Fruit fly (Drosophila melanogaster) whole organism, embryonic: ENCODE results near the gene lok.

Experiments
- Atf6 ChIP-seq: fragments of 200-800 bp; sonication (Bioruptor generic); IDR thresholded peaks from 2 replicates; pipeline ENCODE4 v1.3.6; 2022; ENCODE audit warnings: missing biosample characterization, missing genetic modification characterization
- CG11504 ChIP-seq: fragments of 200-800 bp; sonication (Bioruptor generic); optimal IDR thresholded peaks from 3 replicates; lab custom pipeline; 2019; ENCODE audit warnings: missing biosample characterization, mild to moderate bottlenecking, missing genetic modification characterization, moderate library complexity
- CG11560 ChIP-seq: fragments of 200-800 bp; sonication (Bioruptor generic); IDR thresholded peaks from 3 replicates; pipeline ENCODE4 v1.3.6; 2022; ENCODE audit warnings: missing biosample characterization, missing genetic modification characterization
- CG12219 ChIP-seq: fragments of 200-800 bp; sonication (Bioruptor generic); optimal IDR thresholded peaks from 3 replicates; lab custom pipeline; 2018; ENCODE audit warnings: missing biosample characterization, mild to moderate bottlenecking, missing genetic modification characterization
- CG13123 ChIP-seq: fragments of 200-800 bp; sonication (Bioruptor generic); optimal IDR thresholded peaks from 2 replicates; lab custom pipeline; 2016; ENCODE audit warnings: missing biosample characterization, missing genetic modification characterization
- CG13624 ChIP-seq: fragments of 200-800 bp; sonication (Bioruptor generic); optimal IDR thresholded peaks from 2 replicates; lab custom pipeline; 2016; ENCODE audit warnings: missing biosample characterization, missing genetic modification characterization
- CG15269 ChIP-seq: fragments of 200-800 bp; sonication (Bioruptor generic); optimal IDR thresholded peaks from 2 replicates; lab custom pipeline; 2018; ENCODE audit warnings: missing biosample characterization, mild to moderate bottlenecking, missing genetic modification characterization, moderate library complexity
- CG16815 ChIP-seq: fragments of 200-800 bp; sonication (Bioruptor generic); optimal IDR thresholded peaks from 3 replicates; lab custom pipeline; 2017; ENCODE audit warnings: missing biosample characterization, mild to moderate bottlenecking, missing genetic modification characterization
- CG17361 ChIP-seq: fragments of 200-800 bp; sonication (Bioruptor generic); IDR thresholded peaks from 3 replicates; pipeline ENCODE4 v1.3.6; 2022; ENCODE audit warnings: missing biosample characterization, missing genetic modification characterization
- CG18599 ChIP-seq: fragments of 200-800 bp; sonication (Bioruptor generic); optimal IDR thresholded peaks from 3 replicates; lab custom pipeline; 2017; ENCODE audit warnings: missing biosample characterization, missing genetic modification characterization, mild to moderate bottlenecking, moderate library complexity, missing genetic modification reagents
- CG2678 ChIP-seq: fragments of 200-800 bp; sonication (Bioruptor generic); optimal IDR thresholded peaks from 3 replicates; lab custom pipeline; 2019; ENCODE audit warnings: missing biosample characterization, mild to moderate bottlenecking, missing genetic modification characterization, moderate library complexity
- CG30403 ChIP-seq: fragments of 200-800 bp; sonication (Bioruptor generic); optimal IDR thresholded peaks from 3 replicates; lab custom pipeline; 2016; ENCODE audit warnings: missing biosample characterization, missing genetic modification characterization
- CG32772 ChIP-seq: fragments of 200-800 bp; sonication (Bioruptor generic); IDR thresholded peaks from 2 replicates; pipeline ENCODE4 v1.3.6; 2022; ENCODE audit warnings: missing biosample characterization, missing genetic modification characterization
- CG34422 ChIP-seq: fragments of 200-800 bp; sonication (Bioruptor generic); IDR thresholded peaks from 3 replicates; pipeline ENCODE4 v1.3.6; 2022; ENCODE audit warnings: missing biosample characterization, missing genetic modification characterization
- CG3726 ChIP-seq: fragments of 200-800 bp; sonication (Bioruptor generic); IDR thresholded peaks from 3 replicates; pipeline ENCODE4, ENCODE4 v1.3.6; 2022; ENCODE audit warnings: missing biosample characterization, missing genetic modification characterization
- CG6175 ChIP-seq: fragments of 200-800 bp; sonication (Bioruptor generic); IDR thresholded peaks from 3 replicates; pipeline ENCODE4 v1.3.6; 2022; ENCODE audit warnings: missing biosample characterization, missing genetic modification characterization
- CG6272 ChIP-seq: fragments of 200-800 bp; sonication (Bioruptor generic); IDR thresholded peaks from 2 replicates; pipeline ENCODE4 v1.3.6; 2022; ENCODE audit warnings: missing biosample characterization, missing genetic modification characterization
- CG6813 ChIP-seq: fragments of 200-800 bp; sonication (Bioruptor generic); optimal IDR thresholded peaks from 2 replicates; lab custom pipeline; 2017; ENCODE audit warnings: missing biosample characterization, missing genetic modification characterization, mild to moderate bottlenecking, moderate library complexity, missing genetic modification reagents
- CG7556 ChIP-seq: fragments of 200-800 bp; sonication (Bioruptor generic); optimal IDR thresholded peaks from 2 replicates; lab custom pipeline; 2017; ENCODE audit warnings: missing biosample characterization, mild to moderate bottlenecking, missing genetic modification characterization
- CG7786 ChIP-seq: fragments of 200-800 bp; sonication (Bioruptor generic); optimal IDR thresholded peaks from 2 replicates; lab custom pipeline; 2016; ENCODE audit warnings: missing biosample characterization, missing genetic modification characterization
- CG7987 ChIP-seq: fragments of 200-800 bp; sonication (Bioruptor generic); optimal IDR thresholded peaks from 2 replicates; lab custom pipeline; 2018; ENCODE audit warnings: missing biosample characterization, mild to moderate bottlenecking, missing genetic modification characterization, moderate library complexity
- CG8944 ChIP-seq: fragments of 200-800 bp; sonication (Bioruptor generic); optimal IDR thresholded peaks from 3 replicates; lab custom pipeline; 2016; ENCODE audit warnings: missing biosample characterization, missing genetic modification characterization
- CG9215 ChIP-seq: fragments of 200-800 bp; sonication (Bioruptor generic); IDR thresholded peaks from 2 replicates; pipeline ENCODE4 v1.3.6; 2022; ENCODE audit warnings: missing biosample characterization, missing genetic modification characterization
- Camta ChIP-seq: fragments of 200-800 bp; sonication (Bioruptor generic); optimal IDR thresholded peaks from 2 replicates; lab custom pipeline; 2016; ENCODE audit warnings: missing biosample characterization, missing genetic modification characterization
- D ChIP-seq, 2 experiments: fragments of 200-800 bp in 1 of 2; fragments of >200 bp in 1 of 2; sonication (Bioruptor generic) in 1 of 2; optimal IDR thresholded peaks; 2 replicates in 1 of 2; 3 replicates in 1 of 2; lab custom pipeline; 2017; ENCODE audit warnings: mild to moderate bottlenecking in 1 of 2, missing biosample characterization in 1 of 2, missing genetic modification characterization in 1 of 2, missing genetic modification reagents in 1 of 2
- Dek ChIP-seq: fragments of 200-800 bp; sonication (Bioruptor generic); optimal IDR thresholded peaks from 3 replicates; lab custom pipeline; 2019; ENCODE audit warnings: missing biosample characterization, mild to moderate bottlenecking, missing genetic modification characterization, moderate library complexity
- Hr78 ChIP-seq, 2 experiments: fragments of 200-800 bp in 1 of 2; fragments of >200 bp in 1 of 2; sonication (Bioruptor generic) in 1 of 2; optimal IDR thresholded peaks; 2 replicates each; lab custom pipeline; 2017 to 2019; ENCODE audit warnings: missing biosample characterization in 2 of 2, missing genetic modification characterization in 2 of 2, mild to moderate bottlenecking in 1 of 2, moderate library complexity in 1 of 2
- Ssrp ChIP-seq: fragments of 200-800 bp; sonication (Bioruptor generic); optimal IDR thresholded peaks from 2 replicates; lab custom pipeline; 2018; ENCODE audit warnings: missing biosample characterization, mild to moderate bottlenecking, missing genetic modification characterization, moderate library complexity
- Trl ChIP-seq, 3 experiments: fragments of >200 bp in 2 of 3; fragments of 200-800 bp in 1 of 3; sonication (Bioruptor generic) in 1 of 3; optimal IDR thresholded peaks; 2 replicates in 1 of 3; 3 replicates in 2 of 3; lab custom pipeline; 2016 to 2017; ENCODE audit warnings: missing biosample characterization in 1 of 3, missing genetic modification characterization in 1 of 3
- ara ChIP-seq: fragments of 200-800 bp; sonication (Bioruptor generic); IDR thresholded peaks from 2 replicates; pipeline ENCODE4 v1.3.6; 2022; ENCODE audit warnings: missing biosample characterization, missing genetic modification characterization
- bcd ChIP-seq: fragments of 200-800 bp; sonication (Bioruptor generic); optimal IDR thresholded peaks from 2 replicates; lab custom pipeline; 2017; ENCODE audit warnings: missing biosample characterization, mild to moderate bottlenecking, missing genetic modification characterization
- chinmo ChIP-seq: fragments of 200-800 bp; sonication (Bioruptor generic); IDR thresholded peaks from 4 replicates; pipeline ENCODE4 v1.3.6; 2022; ENCODE audit warnings: missing biosample characterization, missing genetic modification characterization; ENCODE audit not compliant: partially characterized antibody
- chn ChIP-seq: fragments of 200-800 bp; sonication (Bioruptor generic); optimal IDR thresholded peaks from 2 replicates; lab custom pipeline; 2016; ENCODE audit warnings: missing biosample characterization, missing genetic modification characterization
- ci ChIP-seq: fragments of 200-800 bp; sonication (Bioruptor generic); IDR thresholded peaks from 3 replicates; pipeline ENCODE4 v1.3.6; 2022; ENCODE audit warnings: missing biosample characterization, missing genetic modification characterization
- danr ChIP-seq: fragments of 200-800 bp; sonication (Bioruptor generic); IDR thresholded peaks from 2 replicates; pipeline ENCODE4 v1.3.6; 2022; ENCODE audit warnings: missing biosample characterization, missing genetic modification characterization
- gsb-n ChIP-seq: fragments of 200-800 bp; sonication (Bioruptor generic); optimal IDR thresholded peaks from 3 replicates; lab custom pipeline; 2018; ENCODE audit warnings: missing biosample characterization, mild to moderate bottlenecking, missing genetic modification characterization
- jing ChIP-seq: fragments of 200-800 bp; sonication (Bioruptor generic); optimal IDR thresholded peaks from 2 replicates; lab custom pipeline; 2018; ENCODE audit warnings: missing biosample characterization, mild to moderate bottlenecking, missing genetic modification characterization
- knrl ChIP-seq: fragments of 200-800 bp; sonication (Bioruptor generic); IDR thresholded peaks from 3 replicates; pipeline ENCODE4 v1.3.6; 2022; ENCODE audit warnings: missing biosample characterization, missing genetic modification characterization; ENCODE audit not compliant: partially characterized antibody
- lilli ChIP-seq: fragments of 200-800 bp; sonication (Bioruptor generic); optimal IDR thresholded peaks from 3 replicates; lab custom pipeline; 2016; ENCODE audit warnings: missing biosample characterization, missing genetic modification characterization
- mirr ChIP-seq: fragments of 200-800 bp; sonication (Bioruptor generic); optimal IDR thresholded peaks from 3 replicates; lab custom pipeline; 2018; ENCODE audit warnings: missing biosample characterization, mild to moderate bottlenecking, missing genetic modification characterization
- mld ChIP-seq: fragments of 200-800 bp; sonication (Bioruptor generic); IDR thresholded peaks from 3 replicates; pipeline ENCODE4 v1.3.6; 2022; ENCODE audit warnings: missing biosample characterization, missing genetic modification characterization; ENCODE audit not compliant: partially characterized antibody
- pho ChIP-seq: fragments of 200-800 bp; sonication (Bioruptor generic); optimal IDR thresholded peaks from 2 replicates; lab custom pipeline; 2016; ENCODE audit warnings: missing biosample characterization, missing genetic modification characterization
- phol ChIP-seq: fragments of 200-800 bp; sonication (Bioruptor generic); optimal IDR thresholded peaks from 3 replicates; lab custom pipeline; 2018; ENCODE audit warnings: missing biosample characterization, mild to moderate bottlenecking, missing genetic modification characterization, moderate library complexity
- ro ChIP-seq: fragments of 200-800 bp; sonication (Bioruptor generic); IDR thresholded peaks from 2 replicates; pipeline ENCODE4 v1.3.6; 2022; ENCODE audit warnings: missing biosample characterization, missing genetic modification characterization
- row ChIP-seq: fragments of 200-800 bp; sonication (Bioruptor generic); IDR thresholded peaks from 3 replicates; pipeline ENCODE4 v1.3.6; 2022; ENCODE audit warnings: missing biosample characterization, missing genetic modification characterization
- sd ChIP-seq: fragments of 200-800 bp; sonication (Bioruptor generic); optimal IDR thresholded peaks from 3 replicates; lab custom pipeline; 2018; ENCODE audit warnings: missing biosample characterization, mild to moderate bottlenecking, missing genetic modification characterization, moderate library complexity
- ssp ChIP-seq: fragments of 200-800 bp; sonication (Bioruptor generic); IDR thresholded peaks from 2 replicates; pipeline ENCODE4 v1.3.6; 2022; ENCODE audit warnings: missing biosample characterization, missing genetic modification characterization
- zen ChIP-seq: fragments of 200-800 bp; sonication (Bioruptor generic); optimal IDR thresholded peaks from 3 replicates; lab custom pipeline; 2018; ENCODE audit warnings: missing biosample characterization, mild to moderate bottlenecking, missing genetic modification characterization, moderate library complexity
- zen2 ChIP-seq: fragments of 200-800 bp; sonication (Bioruptor generic); IDR thresholded peaks from 3 replicates; pipeline ENCODE4 v1.3.6; 2022; ENCODE audit warnings: missing biosample characterization, missing genetic modification characterization; ENCODE audit not compliant: partially characterized antibody

lok gene

DNA sequence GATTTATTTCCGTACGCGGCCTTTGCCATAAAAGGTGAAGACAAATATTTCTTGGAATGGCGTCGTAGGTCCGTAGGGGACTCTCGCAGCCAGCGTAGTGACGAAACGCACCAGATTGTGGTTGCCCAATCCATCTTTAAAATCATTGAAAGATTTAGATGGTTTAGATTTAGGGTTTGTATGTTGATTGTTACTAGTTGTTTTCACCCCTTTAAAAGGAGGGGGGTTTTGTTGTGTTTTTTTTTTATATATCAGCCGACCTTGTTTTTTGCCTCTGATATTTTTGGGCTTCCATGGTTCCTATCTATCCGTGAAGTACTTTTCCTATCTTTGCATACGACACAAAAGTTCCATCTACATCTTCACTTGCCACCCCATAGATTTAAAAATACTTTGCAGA, 17.7 kb downstream of the lok start (continued):
- peak; percentile 22; the same call in 1 of the 2 replicates for TF ChIP-seq CG32772 (GFP tag; lab: Robert Waterston, UW)
- no peak for TF ChIP-seq chinmo
- TF ChIP-seq CG8944 (GFP tag; lab: Kevin White, UChicago) = peak; percentile 22
- peak; percentile 22; the same call in 1 of the 2 replicates for TF ChIP-seq danr (GFP tag; lab: Robert Waterston, UW)
- TF ChIP-seq ssp (GFP tag; lab: Robert Waterston, UW) = no peak
- 0 out of 3 replicates have a peak, but pooled peaks have one; percentile 38 for TF ChIP-seq CG3726
- no peak for TF ChIP-seq ro (GFP tag; lab: Robert Waterston, UW)
- TF ChIP-seq Trl (optimal IDR thresholded peaks at IDR 0.05; lab: Kevin White, UChicago) = no peak
- peak; percentile 31 for TF ChIP-seq Trl (GFP tag; optimal IDR thresholded peaks at IDR 0.05; lab: Kevin White, UChicago)
- no peak for TF ChIP-seq CG7987 (GFP tag; lab: Kevin White, UChicago)
- no peak for TF ChIP-seq Dek (tag; lab: Kevin White, UChicago)
- TF ChIP-seq CG6272 = 0 out of 2 replicates have a peak, but pooled peaks have one; percentile 12
- no peak for TF ChIP-seq CG7556 (GFP tag; lab: Kevin White, UChicago)
- no peak for TF ChIP-seq Ssrp (tag; lab: Kevin White, UChicago)
- no peak for TF ChIP-seq CG16815 (GFP tag; lab: Kevin White, UChicago)
- no peak; the same call in 1 of the 2 replicates for TF ChIP-seq ara
- TF ChIP-seq CG17361 = peak; percentile 62; the same call in 2 of the 3 replicates
- TF ChIP-seq D (optimal IDR thresholded peaks at IDR 0.05; lab: Kevin White, UChicago) = no peak
- TF ChIP-seq D (GFP tag; optimal IDR thresholded peaks at IDR 0.05; lab: Kevin White, UChicago) = no peak
- no peak for TF ChIP-seq zen (tag; lab: Kevin White, UChicago)
- no peak for TF ChIP-seq jing (GFP tag; lab: Kevin White, UChicago)
- no peak for TF ChIP-seq knrl (GFP tag; lab: Robert Waterston, UW)
- peak; percentile 41; the same call in 1 of the 2 replicates for TF ChIP-seq Atf6 (GFP tag; lab: Robert Waterston, UW)
- TF ChIP-seq CG11504 (tag; lab: Kevin White, UChicago) = peak; percentile 23
- TF ChIP-seq sd (tag; lab: Kevin White, UChicago) = peak; percentile 49
- no peak for TF ChIP-seq CG12219
- TF ChIP-seq ci (GFP tag; lab: Robert Waterston, UW) = no peak
- peak; percentile 16 for TF ChIP-seq CG15269 (tag; lab: Kevin White, UChicago)
- no peak for TF ChIP-seq CG34422 (GFP tag; lab: Robert Waterston, UW)
- no peak for TF ChIP-seq gsb-n (tag; lab: Kevin White, UChicago)
- TF ChIP-seq chn (GFP tag; lab: Kevin White, UChicago) = no peak
- TF ChIP-seq CG6813 (GFP tag; lab: Kevin White, UChicago) = no peak
- TF ChIP-seq row = peak; percentile 58
- TF ChIP-seq CG13123 = no peak
- TF ChIP-seq CG11560 (tag; lab: Robert Waterston, UW) = no peak
- TF ChIP-seq phol (tag; lab: Kevin White, UChicago) = peak; percentile 7
- TF ChIP-seq mld (GFP tag; lab: Robert Waterston, UW) = no peak
- peak; percentile 50; the same call in 1 of the 3 replicates for TF ChIP-seq CG6175 (GFP tag; lab: Robert Waterston, UW)
- peak; percentile 29 for TF ChIP-seq CG30403 (GFP tag; lab: Kevin White, UChicago)
- TF ChIP-seq Camta (GFP tag; lab: Kevin White, UChicago) = no peak
- TF ChIP-seq CG7786 (GFP tag; lab: Kevin White, UChicago) = peak; percentile 48
- peak; percentile 46 for TF ChIP-seq CG2678 (tag; lab: Kevin White, UChicago)
- peak; percentile 56 for TF ChIP-seq pho (GFP tag; lab: Kevin White, UChicago)
- peak; percentile 15 for TF ChIP-seq lilli (GFP tag; lab: Kevin White, UChicago)
- TF ChIP-seq mirr (GFP tag; lab: Kevin White, UChicago) = no peak
- no peak for TF ChIP-seq CG9215 (GFP tag; lab: Robert Waterston, UW)
- peak; percentile 68 for TF ChIP-seq CG13624 (GFP tag; lab: Kevin White, UChicago)
- TF ChIP-seq Hr78 (GFP tag; optimal IDR thresholded peaks at IDR 0.05; lab: Kevin White, UChicago) = peak in 1 of 2 experiments; percentile 16
- no peak for TF ChIP-seq zen2
- no peak for TF ChIP-seq bcd (GFP tag; lab: Kevin White, UChicago)
- peak; percentile 57 for TF ChIP-seq CG18599 (GFP tag; lab: Kevin White, UChicago)
